Fruit fly (Drosophila melanogaster) whole organism, embryonic: ENCODE data around the gene bab2.

Source experiments
- BtbVII ChIP-seq: fragments of 200-800 bp; sonication (Bioruptor generic); optimal IDR thresholded peaks from 3 replicates; lab custom pipeline; 2017; ENCODE audit warnings: missing biosample characterization, mild to moderate bottlenecking, missing genetic modification characterization
- CG11398 ChIP-seq: fragments of 200-800 bp; sonication (Bioruptor generic); optimal IDR thresholded peaks from 2 replicates; lab custom pipeline; 2016; ENCODE audit warnings: missing biosample characterization, missing genetic modification characterization
- CG13123 ChIP-seq: fragments of 200-800 bp; sonication (Bioruptor generic); optimal IDR thresholded peaks from 2 replicates; lab custom pipeline; 2016; ENCODE audit warnings: missing biosample characterization, missing genetic modification characterization
- CG13287 ChIP-seq: fragments of 200-800 bp; sonication (Bioruptor generic); IDR thresholded peaks from 2 replicates; pipeline ENCODE4 v1.3.6; 2022; ENCODE audit warnings: missing biosample characterization, missing genetic modification characterization; ENCODE audit not compliant: partially characterized antibody
- CG13624 ChIP-seq: fragments of 200-800 bp; sonication (Bioruptor generic); optimal IDR thresholded peaks from 2 replicates; lab custom pipeline; 2016; ENCODE audit warnings: missing biosample characterization, missing genetic modification characterization
- CG14014 ChIP-seq: fragments of 200-800 bp; sonication (Bioruptor generic); IDR thresholded peaks from 2 replicates; pipeline ENCODE4 v1.3.6; 2022; ENCODE audit warnings: missing biosample characterization, missing genetic modification characterization
- CG15601 ChIP-seq: fragments of 200-800 bp; sonication (Bioruptor generic); optimal IDR thresholded peaks from 3 replicates; lab custom pipeline; 2019; ENCODE audit warnings: missing biosample characterization, mild to moderate bottlenecking, missing genetic modification characterization, moderate library complexity
- CG16815 ChIP-seq: fragments of 200-800 bp; sonication (Bioruptor generic); optimal IDR thresholded peaks from 3 replicates; lab custom pipeline; 2017; ENCODE audit warnings: missing biosample characterization, mild to moderate bottlenecking, missing genetic modification characterization
- CG1832 ChIP-seq: fragments of 200-800 bp; sonication (Bioruptor generic); optimal IDR thresholded peaks from 2 replicates; lab custom pipeline; 2017; ENCODE audit warnings: missing biosample characterization, mild to moderate bottlenecking, missing genetic modification characterization, inconsistent platforms
- CG18476 ChIP-seq: fragments of 200-800 bp; sonication (Bioruptor generic); optimal IDR thresholded peaks from 2 replicates; lab custom pipeline; 2016; ENCODE audit warnings: missing biosample characterization, mild to moderate bottlenecking, missing genetic modification characterization
- CG2678 ChIP-seq: fragments of 200-800 bp; sonication (Bioruptor generic); optimal IDR thresholded peaks from 3 replicates; lab custom pipeline; 2019; ENCODE audit warnings: missing biosample characterization, mild to moderate bottlenecking, missing genetic modification characterization, moderate library complexity
- CG30020 ChIP-seq: fragments of 200-800 bp; optimal IDR thresholded peaks from 2 replicates; lab custom pipeline; 2019; ENCODE audit warnings: missing biosample characterization, mild to moderate bottlenecking, missing genetic modification characterization, moderate library complexity
- CG4854 ChIP-seq: fragments of 200-800 bp; sonication (Bioruptor generic); optimal IDR thresholded peaks from 2 replicates; lab custom pipeline; 2016; ENCODE audit warnings: missing biosample characterization, missing genetic modification characterization, inconsistent platforms
- CG6272 ChIP-seq: fragments of 200-800 bp; sonication (Bioruptor generic); IDR thresholded peaks from 2 replicates; pipeline ENCODE4 v1.3.6; 2022; ENCODE audit warnings: missing biosample characterization, missing genetic modification characterization
- CG7786 ChIP-seq: fragments of 200-800 bp; sonication (Bioruptor generic); optimal IDR thresholded peaks from 2 replicates; lab custom pipeline; 2016; ENCODE audit warnings: missing biosample characterization, missing genetic modification characterization
- CG8290 ChIP-seq, 3 experiments: fragments of 200-800 bp; sonication (Bioruptor generic); optimal IDR thresholded peaks; 2 replicates each; lab custom pipeline; 2016 to 2019; ENCODE audit warnings: missing biosample characterization in 3 of 3, missing genetic modification characterization in 3 of 3, mild to moderate bottlenecking in 2 of 3, moderate library complexity in 1 of 3
- CG8924 ChIP-seq: fragments of 200-800 bp; optimal IDR thresholded peaks from 3 replicates; lab custom pipeline; 2019; ENCODE audit warnings: missing biosample characterization, mild to moderate bottlenecking, missing genetic modification characterization, moderate library complexity
- Dip3 ChIP-seq: fragments of 200-800 bp; sonication (Bioruptor generic); optimal IDR thresholded peaks from 3 replicates; lab custom pipeline; 2016; ENCODE audit warnings: missing biosample characterization, missing genetic modification characterization
- Fer3 ChIP-seq: fragments of 200-800 bp; sonication (Bioruptor generic); optimal IDR thresholded peaks from 2 replicates; lab custom pipeline; 2018; ENCODE audit warnings: missing biosample characterization, mild to moderate bottlenecking, missing genetic modification characterization, moderate library complexity
- GATAe ChIP-seq: fragments of 200-800 bp; sonication (Bioruptor generic); conservative IDR thresholded peaks from 2 replicates; pipeline ENCODE4 v1.3.6; 2022; ENCODE audit warnings: missing biosample characterization, missing genetic modification characterization
- Gsc ChIP-seq: fragments of 200-800 bp; sonication (Bioruptor generic); IDR thresholded peaks from 2 replicates; pipeline ENCODE4 v1.3.6; 2022; ENCODE audit warnings: missing biosample characterization, missing genetic modification characterization
- Hmr ChIP-seq: fragments of 200-800 bp; sonication (Bioruptor generic); optimal IDR thresholded peaks from 3 replicates; lab custom pipeline; 2017; ENCODE audit warnings: mild to moderate bottlenecking, missing biosample characterization, missing genetic modification reagents, missing genetic modification characterization
- Lhr ChIP-seq: fragments of 200-800 bp; sonication (Bioruptor generic); optimal IDR thresholded peaks from 3 replicates; lab custom pipeline; 2017; ENCODE audit warnings: mild to moderate bottlenecking, missing biosample characterization, missing genetic modification reagents, missing genetic modification characterization
- Lim3 ChIP-seq: fragments of 200-800 bp; sonication (Bioruptor generic); IDR thresholded peaks from 2 replicates; pipeline ENCODE4 v1.3.6; 2022; ENCODE audit warnings: missing biosample characterization, missing genetic modification characterization
- Med ChIP-seq: fragments of 200-800 bp; sonication (Bioruptor generic); peaks from one replicate; lab custom pipeline; 2016; ENCODE audit warnings: missing biosample characterization, missing genetic modification characterization, mild to moderate bottlenecking, inconsistent platforms, moderate library complexity
- Nf-YB ChIP-seq: fragments of 200-800 bp; sonication (Bioruptor generic); optimal IDR thresholded peaks from 3 replicates; lab custom pipeline; 2019; ENCODE audit warnings: missing biosample characterization, mild to moderate bottlenecking, missing genetic modification characterization, moderate library complexity
- Nf-YC ChIP-seq: fragments of 200-800 bp; optimal IDR thresholded peaks from 3 replicates; lab custom pipeline; 2019; ENCODE audit warnings: missing biosample characterization, mild to moderate bottlenecking, missing genetic modification characterization, moderate library complexity
- Rfx ChIP-seq: fragments of 200-800 bp; sonication (Bioruptor generic); IDR thresholded peaks from 2 replicates; pipeline ENCODE4 v1.3.6; 2022; ENCODE audit warnings: missing biosample characterization, missing genetic modification characterization
- bowl ChIP-seq: fragments of 200-800 bp; sonication (Bioruptor generic); IDR thresholded peaks from 2 replicates; pipeline ENCODE4 v1.3.6; 2022; ENCODE audit warnings: missing biosample characterization, missing genetic modification characterization
- cwo ChIP-seq: fragments of 200-800 bp; sonication (Bioruptor generic); optimal IDR thresholded peaks from 3 replicates; lab custom pipeline; 2017; ENCODE audit warnings: missing biosample characterization, missing genetic modification characterization, mild to moderate bottlenecking, moderate library complexity, missing genetic modification reagents
- dmrt11E ChIP-seq: fragments of 200-800 bp; sonication (Bioruptor generic); optimal IDR thresholded peaks from 3 replicates; lab custom pipeline; 2018; ENCODE audit warnings: missing biosample characterization, mild to moderate bottlenecking, missing genetic modification characterization, moderate library complexity
- dpn ChIP-seq, 2 experiments: fragments of 200-800 bp; sonication (Bioruptor generic); optimal IDR thresholded peaks; 3 replicates each; lab custom pipeline; 2016; ENCODE audit warnings: missing biosample characterization in 2 of 2, missing genetic modification characterization in 2 of 2
- exex ChIP-seq: fragments of 200-800 bp; sonication (Bioruptor generic); optimal IDR thresholded peaks from 4 replicates; lab custom pipeline; 2018; ENCODE audit warnings: missing biosample characterization, mild to moderate bottlenecking, missing genetic modification characterization, moderate library complexity
- fd64A ChIP-seq: fragments of 200-800 bp; sonication (Bioruptor generic); optimal IDR thresholded peaks from 3 replicates; lab custom pipeline; 2018; ENCODE audit warnings: missing biosample characterization, mild to moderate bottlenecking, missing genetic modification characterization
- gce ChIP-seq: fragments of 200-800 bp; sonication (Bioruptor generic); IDR thresholded peaks from 3 replicates; pipeline ENCODE4 v1.3.6; 2022; ENCODE audit warnings: missing biosample characterization, missing genetic modification characterization
- gfzf ChIP-seq: fragments of 200-800 bp; sonication (Bioruptor generic); optimal IDR thresholded peaks from 2 replicates; lab custom pipeline; 2016; ENCODE audit warnings: missing biosample characterization, mild to moderate bottlenecking, missing genetic modification characterization, moderate library complexity
- grn ChIP-seq: fragments of 200-800 bp; sonication (Bioruptor generic); optimal IDR thresholded peaks from 3 replicates; lab custom pipeline; 2017; ENCODE audit warnings: missing biosample characterization, missing genetic modification characterization
- gro ChIP-seq: fragments of 200-800 bp; sonication (Bioruptor generic); optimal IDR thresholded peaks from 2 replicates; lab custom pipeline; 2016; ENCODE audit warnings: missing biosample characterization, missing genetic modification characterization
- kni ChIP-seq: fragments of 200-800 bp; sonication (Bioruptor generic); optimal IDR thresholded peaks from 3 replicates; lab custom pipeline; 2017; ENCODE audit warnings: mild to moderate bottlenecking, missing biosample characterization, missing genetic modification reagents, missing genetic modification characterization
- mam ChIP-seq: fragments of 200-800 bp; sonication (Bioruptor generic); optimal IDR thresholded peaks from 3 replicates; lab custom pipeline; 2016; ENCODE audit warnings: missing biosample characterization, missing genetic modification characterization
- nerfin-1 ChIP-seq: fragments of 200-800 bp; sonication (Bioruptor generic); optimal IDR thresholded peaks from 3 replicates; lab custom pipeline; 2019; ENCODE audit warnings: missing biosample characterization, mild to moderate bottlenecking, missing genetic modification characterization, moderate library complexity
- pfk ChIP-seq: fragments of 200-800 bp; sonication (Bioruptor generic); optimal IDR thresholded peaks from 2 replicates; lab custom pipeline; 2018; ENCODE audit warnings: missing biosample characterization, mild to moderate bottlenecking, missing genetic modification characterization, moderate library complexity
- pzg ChIP-seq: fragments of 200-800 bp; sonication (Bioruptor generic); optimal IDR thresholded peaks from 3 replicates; lab custom pipeline; 2018; ENCODE audit warnings: missing biosample characterization, mild to moderate bottlenecking, missing genetic modification characterization, moderate library complexity
- ranshi ChIP-seq: fragments of 200-800 bp; sonication (Bioruptor generic); IDR thresholded peaks from 2 replicates; pipeline ENCODE4 v1.3.6; 2022; ENCODE audit warnings: missing biosample characterization, missing genetic modification characterization
- run ChIP-seq: fragments of 200-800 bp; sonication (Bioruptor generic); optimal IDR thresholded peaks from 3 replicates; lab custom pipeline; 2018; ENCODE audit warnings: missing biosample characterization, mild to moderate bottlenecking, missing genetic modification characterization
- sens ChIP-seq: fragments of 200-800 bp; sonication (Bioruptor generic); peaks from one replicate; lab custom pipeline; 2016; ENCODE audit warnings: missing biosample characterization, missing genetic modification characterization
- sug ChIP-seq: fragments of 200-800 bp; optimal IDR thresholded peaks from 2 replicates; lab custom pipeline; 2019; ENCODE audit warnings: missing biosample characterization, mild to moderate bottlenecking, missing genetic modification characterization, moderate library complexity
- tx ChIP-seq: fragments of 200-800 bp; sonication (Bioruptor generic); optimal IDR thresholded peaks from 2 replicates; lab custom pipeline; 2016; ENCODE audit warnings: missing biosample characterization, missing genetic modification characterization

The bab2 gene

dm6 chr3L:1188936-1189659, 12.0 kb upstream of the bab2 start, which contains the start of gene CG13912 (continued):
- peak; percentile 6 for TF ChIP-seq pfk (GFP tag; lab: Kevin White, UChicago)
- peak; percentile 89 for TF ChIP-seq Med
- TF ChIP-seq tx = no peak
- peak; percentile 77 for TF ChIP-seq BtbVII (GFP tag; lab: Kevin White, UChicago)
- TF ChIP-seq GATAe (GFP tag; lab: Robert Waterston, UW) = peak; percentile 49
- no peak for TF ChIP-seq Fer3 (tag; lab: Kevin White, UChicago)
- TF ChIP-seq Lhr (GFP tag; lab: Kevin White, UChicago) = peak; percentile 66
- no peak for TF ChIP-seq Gsc (GFP tag; lab: Robert Waterston, UW)
- TF ChIP-seq fd64A = peak; percentile 63
- TF ChIP-seq CG13287 (GFP tag; lab: Robert Waterston, UW) = peak; percentile 23; the same call in 1 of the 2 replicates
- peak; percentile 96 for TF ChIP-seq CG15601 (tag; lab: Kevin White, UChicago)
- TF ChIP-seq cwo (GFP tag; lab: Kevin White, UChicago) = peak; percentile 60
- peak; percentile 46 for TF ChIP-seq Hmr (GFP tag; lab: Kevin White, UChicago)
- peak; percentile 34 for TF ChIP-seq gro
- no peak for TF ChIP-seq CG8290 (GFP tag; optimal IDR thresholded peaks at IDR 0.05; lab: Kevin White, UChicago)
- TF ChIP-seq CG8290 (tag; optimal IDR thresholded peaks at IDR 0.05; lab: Kevin White, UChicago) = peak in 1 of 2 experiments; percentile 85
- peak; percentile 99 for TF ChIP-seq grn (GFP tag; lab: Kevin White, UChicago)
- TF ChIP-seq mam (GFP tag; lab: Kevin White, UChicago) = no peak
- TF ChIP-seq bowl (GFP tag; lab: Robert Waterston, UW) = 0 out of 2 replicates have a peak, but pooled peaks have one; percentile 12
- TF ChIP-seq sug (tag; lab: Kevin White, UChicago) = peak; percentile 92
- TF ChIP-seq Nf-YC (tag; lab: Kevin White, UChicago) = peak; percentile 26
- TF ChIP-seq CG8924 (tag; lab: Kevin White, UChicago) = no peak
- peak; percentile 64 for TF ChIP-seq kni (GFP tag; lab: Kevin White, UChicago)
- TF ChIP-seq pzg (GFP tag; lab: Kevin White, UChicago) = peak; percentile 11
- no peak for TF ChIP-seq CG6272 (GFP tag; lab: Robert Waterston, UW)
- TF ChIP-seq sens (GFP tag; lab: Kevin White, UChicago) = peak; percentile 3
- no peak for TF ChIP-seq CG7786 (GFP tag; lab: Kevin White, UChicago)
- peak; percentile 10 for TF ChIP-seq CG2678
- peak; percentile 1 for TF ChIP-seq gfzf
- TF ChIP-seq run (tag; lab: Kevin White, UChicago) = peak; percentile 14
- TF ChIP-seq CG4854 (GFP tag; lab: Kevin White, UChicago) = no peak
- TF ChIP-seq CG16815 = no peak
- TF ChIP-seq CG1832 (GFP tag; lab: Kevin White, UChicago) = no peak
- no peak for TF ChIP-seq CG11398 (GFP tag; lab: Kevin White, UChicago)
- peak; percentile 96 for TF ChIP-seq exex (tag; lab: Kevin White, UChicago)
- peak; percentile 3 for TF ChIP-seq Nf-YB (GFP tag; lab: Kevin White, UChicago)
- TF ChIP-seq dmrt11E (tag; lab: Kevin White, UChicago) = no peak
- TF ChIP-seq dpn (GFP tag; optimal IDR thresholded peaks at IDR 0.05; lab: Kevin White, UChicago) = peak; percentile 7 to 17
- no peak for TF ChIP-seq Dip3 (GFP tag; lab: Kevin White, UChicago)
- 0 out of 2 replicates have a peak, but pooled peaks have one; percentile 14 for TF ChIP-seq ranshi
- TF ChIP-seq CG14014 (GFP tag; lab: Robert Waterston, UW) = 0 out of 2 replicates have a peak, but pooled peaks have one; percentile 8
- TF ChIP-seq CG30020 (tag; lab: Kevin White, UChicago) = no peak
- TF ChIP-seq Lim3 = no peak
- peak; percentile 12; the same call in 1 of the 2 replicates for TF ChIP-seq Rfx
- no peak for TF ChIP-seq nerfin-1
- TF ChIP-seq CG13123 (GFP tag; lab: Kevin White, UChicago) = no peak
- no peak for TF ChIP-seq gce (GFP tag; lab: Robert Waterston, UW)
- peak; percentile 4 for TF ChIP-seq CG13624 (GFP tag; lab: Kevin White, UChicago)
- TF ChIP-seq CG18476 (GFP tag; lab: Kevin White, UChicago) = no peak
